Fruit fly (Drosophila melanogaster): ENCODE measurements around the gene CG5805.
A peak's percentile ranks its signal among the peaks of the same experiment; 100 is the strongest.

DNA sequence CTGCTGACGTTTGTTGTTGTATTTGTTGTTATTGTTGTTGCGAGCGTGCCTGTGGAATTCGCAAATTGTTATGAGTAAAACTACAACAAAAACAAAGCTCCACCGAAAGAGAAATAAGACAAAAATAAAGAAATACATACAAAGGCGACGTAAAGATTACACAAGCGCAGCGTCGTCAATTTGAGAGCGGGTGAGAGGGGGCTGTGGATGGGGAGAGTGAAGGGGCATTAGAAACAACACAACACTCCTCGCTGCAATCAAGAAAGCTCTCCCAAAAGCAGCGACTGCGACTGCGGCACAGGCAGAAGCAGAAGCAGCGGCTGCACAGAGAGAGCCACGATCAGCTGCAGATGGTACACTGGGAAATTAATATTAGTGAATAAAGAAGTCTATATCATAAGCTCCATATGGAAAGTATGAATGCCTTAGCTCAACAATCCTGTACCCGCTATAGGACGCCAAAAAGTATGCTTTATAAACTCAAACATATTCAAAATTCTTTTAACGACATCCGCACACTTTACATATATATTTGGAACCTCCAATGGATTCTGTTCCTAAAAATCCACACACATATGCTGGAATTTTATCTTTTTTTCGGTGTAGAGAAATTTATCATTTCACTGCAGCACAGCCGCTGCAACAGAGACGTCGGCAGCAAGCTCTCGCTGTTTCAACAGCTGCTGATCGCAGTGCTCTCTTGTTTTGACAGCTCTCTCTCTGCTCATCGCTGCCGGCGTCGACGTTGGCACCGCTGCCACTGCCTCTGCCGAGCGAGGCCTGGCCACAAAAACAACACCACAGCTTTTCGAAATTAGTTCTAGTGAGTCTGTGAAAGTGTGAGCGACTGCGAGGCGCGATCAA lies 18.5 kb downstream of the CG5805 start, which contains the start of gene CG13631:
- TF ChIP-seq Crg-1 (GFP tag; optimal IDR thresholded peaks at IDR 0.05) (peak; percentile 89), Clk (GFP tag; optimal IDR thresholded peaks at IDR 0.05) (peak; percentile 92), toe (GFP tag; optimal IDR thresholded peaks at IDR 0.05) (peak; percentile 96), bab1 (GFP tag; optimal IDR thresholded peaks at IDR 0.05) (peak; percentile 84), CG11617 (GFP tag; optimal IDR thresholded peaks at IDR 0.05) (peak; percentile 93)
